Fruit fly (Drosophila melanogaster) whole organism, embryonic: ENCODE results near the gene CG8051.

ENCODE experiments used
- Adf1 ChIP-seq: fragments of 200-800 bp; sonication (Bioruptor generic); IDR thresholded peaks from 2 replicates; pipeline ENCODE4 v1.3.6; 2022; ENCODE audit warnings: missing biosample characterization, missing genetic modification characterization
- Bteb2 ChIP-seq: fragments of 200-800 bp; sonication (Bioruptor generic); optimal IDR thresholded peaks from 2 replicates; lab custom pipeline; 2016; ENCODE audit warnings: missing biosample characterization, missing genetic modification characterization
- CG13424 ChIP-seq: fragments of 200-800 bp; sonication (Bioruptor generic); optimal IDR thresholded peaks from 2 replicates; lab custom pipeline; 2019; ENCODE audit warnings: missing biosample characterization, mild to moderate bottlenecking, missing genetic modification characterization, moderate library complexity
- CG17359 ChIP-seq: fragments of 200-800 bp; sonication (Bioruptor generic); optimal IDR thresholded peaks from 3 replicates; lab custom pipeline; 2018; ENCODE audit warnings: missing biosample characterization, mild to moderate bottlenecking, missing genetic modification characterization, moderate library complexity
- CG4360 ChIP-seq: fragments of 200-800 bp; sonication (Bioruptor generic); IDR thresholded peaks from 2 replicates; pipeline ENCODE4 v1.3.6; 2022; ENCODE audit warnings: missing biosample characterization, missing genetic modification characterization
- CG7839 ChIP-seq: fragments of 200-800 bp; sonication (Bioruptor generic); optimal IDR thresholded peaks from 3 replicates; lab custom pipeline; 2018; ENCODE audit warnings: missing biosample characterization, mild to moderate bottlenecking, missing genetic modification characterization, moderate library complexity
- Camta ChIP-seq: fragments of 200-800 bp; sonication (Bioruptor generic); optimal IDR thresholded peaks from 2 replicates; lab custom pipeline; 2016; ENCODE audit warnings: missing biosample characterization, missing genetic modification characterization
- Pdp1 ChIP-seq, 2 experiments: fragments of 200-800 bp; sonication (Bioruptor generic); optimal IDR thresholded peaks; 3 replicates each; lab custom pipeline; 2016; ENCODE audit warnings: missing biosample characterization in 2 of 2, missing genetic modification characterization in 2 of 2, mild to moderate bottlenecking in 1 of 2, moderate library complexity in 1 of 2
- Trl ChIP-seq, 3 experiments: fragments of >200 bp in 2 of 3; fragments of 200-800 bp in 1 of 3; sonication (Bioruptor generic) in 1 of 3; optimal IDR thresholded peaks; 2 replicates in 1 of 3; 3 replicates in 2 of 3; lab custom pipeline; 2016 to 2017; ENCODE audit warnings: missing biosample characterization in 1 of 3, missing genetic modification characterization in 1 of 3
- chinmo ChIP-seq: fragments of 200-800 bp; sonication (Bioruptor generic); IDR thresholded peaks from 4 replicates; pipeline ENCODE4 v1.3.6; 2022; ENCODE audit warnings: missing biosample characterization, missing genetic modification characterization; ENCODE audit not compliant: partially characterized antibody
- gcm ChIP-seq: fragments of 200-800 bp; sonication (Bioruptor generic); optimal IDR thresholded peaks from 2 replicates; lab custom pipeline; 2019; ENCODE audit warnings: missing biosample characterization, mild to moderate bottlenecking, missing genetic modification characterization, moderate library complexity
- kni ChIP-seq: fragments of 200-800 bp; sonication (Bioruptor generic); optimal IDR thresholded peaks from 3 replicates; lab custom pipeline; 2017; ENCODE audit warnings: mild to moderate bottlenecking, missing biosample characterization, missing genetic modification reagents, missing genetic modification characterization
- pros ChIP-seq: fragments of 200-800 bp; sonication (Bioruptor generic); optimal IDR thresholded peaks from 3 replicates; lab custom pipeline; 2019; ENCODE audit warnings: missing biosample characterization, mild to moderate bottlenecking, missing genetic modification characterization, moderate library complexity
- tll ChIP-seq, 2 experiments: fragments of 200-800 bp in 1 of 2; fragments of >200 bp in 1 of 2; sonication (Bioruptor generic) in 1 of 2; optimal IDR thresholded peaks; 2 replicates each; lab custom pipeline; 2017 to 2019; ENCODE audit warnings: missing biosample characterization in 2 of 2, missing genetic modification characterization in 2 of 2, mild to moderate bottlenecking in 1 of 2, moderate library complexity in 1 of 2
- yki ChIP-seq: fragments of >200 bp; optimal IDR thresholded peaks from 3 replicates; lab custom pipeline; 2018

The CG8051 gene

dm6 chrX:19259802-19260695 lies 47.7 kb downstream of the CG8051 start:
- TF ChIP-seq pros (GFP tag; lab: Kevin White, UChicago) (peak; percentile 7), Pdp1 (GFP tag; optimal IDR thresholded peaks at IDR 0.05; lab: Kevin White, UChicago) (peak in 1 of 2 experiments; percentile 64), chinmo (0 out of 4 replicates have a peak, but pooled peaks have one; percentile 46), yki (lab: Kevin White, UChicago) (no peak), CG4360 (GFP tag; lab: Robert Waterston, UW) (peak; percentile 94), kni (peak; percentile 28), CG7839 (no peak), Bteb2 (GFP tag; lab: Kevin White, UChicago) (no peak), CG13424 (tag; lab: Kevin White, UChicago) (no peak), gcm (GFP tag; lab: Kevin White, UChicago) (no peak), CG17359 (no peak), Trl (optimal IDR thresholded peaks at IDR 0.05; lab: Kevin White, UChicago) (peak; percentile 74 to 77), Trl (GFP tag; optimal IDR thresholded peaks at IDR 0.05; lab: Kevin White, UChicago) (no peak), tll (GFP tag; optimal IDR thresholded peaks at IDR 0.05; lab: Kevin White, UChicago) (no peak), Adf1 (GFP tag; lab: Robert Waterston, UW) (peak; percentile 56; the same call in 1 of the 2 replicates), Camta (no peak)
